Fruit fly (Drosophila melanogaster) whole organism, embryonic: ENCODE results near the gene Bicra.

Experiments used
- Aef1 ChIP-seq: fragments of 200-800 bp; sonication (Bioruptor generic); IDR thresholded peaks from 3 replicates; pipeline ENCODE4 v1.3.6; 2022; ENCODE audit warnings: missing biosample characterization, missing genetic modification characterization
- Antp ChIP-seq: fragments of 200-800 bp; sonication (Bioruptor generic); optimal IDR thresholded peaks from 3 replicates; lab custom pipeline; 2016; ENCODE audit warnings: missing biosample characterization, missing genetic modification characterization
- BEAF-32 ChIP-seq: fragments of 200-800 bp; sonication (Bioruptor generic); optimal IDR thresholded peaks from 3 replicates; lab custom pipeline; 2017; ENCODE audit warnings: missing biosample characterization, missing genetic modification characterization, mild to moderate bottlenecking, moderate library complexity, missing genetic modification reagents
- C15 ChIP-seq: fragments of 200-800 bp; sonication (Bioruptor generic); IDR thresholded peaks from 3 replicates; pipeline ENCODE4 v1.3.6; 2022; ENCODE audit warnings: missing biosample characterization, missing genetic modification characterization
- CG11093 ChIP-seq: fragments of 200-800 bp; sonication (Bioruptor generic); IDR thresholded peaks from 3 replicates; pipeline ENCODE4 v1.3.6; 2022; ENCODE audit warnings: missing biosample characterization, missing genetic modification characterization
- CG11560 ChIP-seq: fragments of 200-800 bp; sonication (Bioruptor generic); IDR thresholded peaks from 3 replicates; pipeline ENCODE4 v1.3.6; 2022; ENCODE audit warnings: missing biosample characterization, missing genetic modification characterization
- CG12071 ChIP-seq: fragments of 200-800 bp; sonication (Bioruptor generic); optimal IDR thresholded peaks from 3 replicates; lab custom pipeline; 2018; ENCODE audit warnings: missing biosample characterization, mild to moderate bottlenecking, missing genetic modification characterization
- CG12236 ChIP-seq: fragments of 200-800 bp; sonication (Bioruptor generic); optimal IDR thresholded peaks from 2 replicates; lab custom pipeline; 2016; ENCODE audit warnings: missing biosample characterization, missing genetic modification characterization
- CG12299 ChIP-seq: fragments of 200-800 bp; sonication (Bioruptor generic); optimal IDR thresholded peaks from 2 replicates; lab custom pipeline; 2018; ENCODE audit warnings: missing biosample characterization, mild to moderate bottlenecking, missing genetic modification characterization
- CG13123 ChIP-seq: fragments of 200-800 bp; sonication (Bioruptor generic); optimal IDR thresholded peaks from 2 replicates; lab custom pipeline; 2016; ENCODE audit warnings: missing biosample characterization, missing genetic modification characterization
- CG13424 ChIP-seq: fragments of 200-800 bp; sonication (Bioruptor generic); optimal IDR thresholded peaks from 2 replicates; lab custom pipeline; 2019; ENCODE audit warnings: missing biosample characterization, mild to moderate bottlenecking, missing genetic modification characterization, moderate library complexity
- CG13775 ChIP-seq: fragments of 200-800 bp; sonication (Bioruptor generic); optimal IDR thresholded peaks from 3 replicates; lab custom pipeline; 2017; ENCODE audit warnings: missing biosample characterization, mild to moderate bottlenecking, missing genetic modification characterization
- CG13894 ChIP-seq: fragments of 200-800 bp; sonication (Bioruptor generic); optimal IDR thresholded peaks from 3 replicates; lab custom pipeline; 2018; ENCODE audit warnings: missing biosample characterization, mild to moderate bottlenecking, missing genetic modification characterization, moderate library complexity
- CG14014 ChIP-seq: fragments of 200-800 bp; sonication (Bioruptor generic); IDR thresholded peaks from 2 replicates; pipeline ENCODE4 v1.3.6; 2022; ENCODE audit warnings: missing biosample characterization, missing genetic modification characterization
- CG14441 ChIP-seq: fragments of 200-800 bp; sonication (Bioruptor generic); IDR thresholded peaks from 2 replicates; pipeline ENCODE4 v1.3.6; 2022; ENCODE audit warnings: missing biosample characterization, missing genetic modification characterization
- CG15073 ChIP-seq: fragments of 200-800 bp; sonication (Bioruptor generic); optimal IDR thresholded peaks from 2 replicates; lab custom pipeline; 2016; ENCODE audit warnings: missing biosample characterization, missing genetic modification characterization
- CG15696 ChIP-seq: fragments of 200-800 bp; sonication (Bioruptor generic); optimal IDR thresholded peaks from 2 replicates; lab custom pipeline; 2019; ENCODE audit warnings: missing biosample characterization, mild to moderate bottlenecking, missing genetic modification characterization, moderate library complexity
- CG2129 ChIP-seq: fragments of 200-800 bp; sonication (Bioruptor generic); IDR thresholded peaks from 2 replicates; pipeline ENCODE4 v1.3.6; 2022; ENCODE audit warnings: missing biosample characterization, missing genetic modification characterization; ENCODE audit not compliant: partially characterized antibody
- CG2712 ChIP-seq: fragments of 200-800 bp; optimal IDR thresholded peaks from 3 replicates; lab custom pipeline; 2019; ENCODE audit warnings: missing biosample characterization, mild to moderate bottlenecking, missing genetic modification characterization, moderate library complexity
- CG6765 ChIP-seq: fragments of 200-800 bp; sonication (Bioruptor generic); optimal IDR thresholded peaks from 3 replicates; lab custom pipeline; 2017; ENCODE audit warnings: missing biosample characterization, mild to moderate bottlenecking, missing genetic modification characterization
- CG6813 ChIP-seq: fragments of 200-800 bp; sonication (Bioruptor generic); optimal IDR thresholded peaks from 2 replicates; lab custom pipeline; 2017; ENCODE audit warnings: missing biosample characterization, missing genetic modification characterization, mild to moderate bottlenecking, moderate library complexity, missing genetic modification reagents
- CG6854 ChIP-seq: fragments of 200-800 bp; sonication (Bioruptor generic); optimal IDR thresholded peaks from 3 replicates; lab custom pipeline; 2017; ENCODE audit warnings: missing biosample characterization, mild to moderate bottlenecking, missing genetic modification characterization
- CG7372 ChIP-seq: fragments of 200-800 bp; sonication (Bioruptor generic); IDR thresholded peaks from 2 replicates; pipeline ENCODE4 v1.3.6; 2022; ENCODE audit warnings: missing biosample characterization, missing genetic modification characterization
- CG7745 ChIP-seq: fragments of 200-800 bp; sonication (Bioruptor generic); optimal IDR thresholded peaks from 2 replicates; lab custom pipeline; 2018; ENCODE audit warnings: missing biosample characterization, mild to moderate bottlenecking, missing genetic modification characterization, moderate library complexity
- CG8478 ChIP-seq: fragments of >200 bp; optimal IDR thresholded peaks from 2 replicates; lab custom pipeline; 2018
- Chrac-16 ChIP-seq: fragments of 200-800 bp; sonication (Bioruptor generic); optimal IDR thresholded peaks from 3 replicates; lab custom pipeline; 2016; ENCODE audit warnings: missing biosample characterization, missing genetic modification characterization
- Dad ChIP-seq: fragments of 200-800 bp; sonication (Bioruptor generic); optimal IDR thresholded peaks from 3 replicates; lab custom pipeline; 2016; ENCODE audit warnings: missing biosample characterization, missing genetic modification characterization
- Dref ChIP-seq: fragments of 200-800 bp; sonication (Bioruptor generic); IDR thresholded peaks from 2 replicates; pipeline ENCODE4 v1.3.6; 2022; ENCODE audit warnings: missing biosample characterization, missing genetic modification characterization
- Drgx ChIP-seq: fragments of 200-800 bp; sonication (Bioruptor generic); IDR thresholded peaks from 2 replicates; pipeline ENCODE4 v1.3.6; 2022; ENCODE audit warnings: missing biosample characterization, missing genetic modification characterization
- E2f1 ChIP-seq: fragments of 200-800 bp; sonication (Bioruptor generic); IDR thresholded peaks from 2 replicates; pipeline ENCODE4 v1.3.6; 2022; ENCODE audit warnings: missing biosample characterization, missing genetic modification characterization
- Ets65A ChIP-seq: fragments of 200-800 bp; sonication (Bioruptor generic); peaks from one replicate; lab custom pipeline; 2016; ENCODE audit warnings: missing biosample characterization, missing genetic modification characterization
- HLHmδ ChIP-seq: fragments of 200-800 bp; sonication (Bioruptor generic); optimal IDR thresholded peaks from 2 replicates; lab custom pipeline; 2018; ENCODE audit warnings: missing biosample characterization, mild to moderate bottlenecking, missing genetic modification characterization, moderate library complexity
- Lim3 ChIP-seq: fragments of 200-800 bp; sonication (Bioruptor generic); IDR thresholded peaks from 2 replicates; pipeline ENCODE4 v1.3.6; 2022; ENCODE audit warnings: missing biosample characterization, missing genetic modification characterization
- Myb ChIP-seq: fragments of 200-800 bp; sonication (Bioruptor generic); optimal IDR thresholded peaks from 2 replicates; lab custom pipeline; 2016; ENCODE audit warnings: missing biosample characterization, missing genetic modification characterization
- Opbp ChIP-seq: fragments of 200-800 bp; sonication (Bioruptor generic); IDR thresholded peaks from 3 replicates; pipeline ENCODE4 v1.3.6; 2022; ENCODE audit warnings: missing biosample characterization, missing genetic modification characterization; ENCODE audit not compliant: partially characterized antibody
- Pdp1 ChIP-seq, 2 experiments: fragments of 200-800 bp; sonication (Bioruptor generic); optimal IDR thresholded peaks; 3 replicates each; lab custom pipeline; 2016; ENCODE audit warnings: missing biosample characterization in 2 of 2, missing genetic modification characterization in 2 of 2, mild to moderate bottlenecking in 1 of 2, moderate library complexity in 1 of 2
- Ravus ChIP-seq: fragments of 200-800 bp; sonication (Bioruptor generic); IDR thresholded peaks from 2 replicates; pipeline ENCODE4 v1.3.6; 2022; ENCODE audit warnings: missing biosample characterization, missing genetic modification characterization
- Sox102F ChIP-seq: fragments of 200-800 bp; sonication (Bioruptor generic); optimal IDR thresholded peaks from 2 replicates; lab custom pipeline; 2018; ENCODE audit warnings: missing biosample characterization, mild to moderate bottlenecking, missing genetic modification characterization, moderate library complexity
- chinmo ChIP-seq: fragments of 200-800 bp; sonication (Bioruptor generic); IDR thresholded peaks from 4 replicates; pipeline ENCODE4 v1.3.6; 2022; ENCODE audit warnings: missing biosample characterization, missing genetic modification characterization; ENCODE audit not compliant: partially characterized antibody
- dm ChIP-seq: fragments of 200-800 bp; sonication (Bioruptor generic); optimal IDR thresholded peaks from 3 replicates; lab custom pipeline; 2016; ENCODE audit warnings: missing biosample characterization, missing genetic modification characterization
- fd102C ChIP-seq: fragments of 200-800 bp; sonication (Bioruptor generic); optimal IDR thresholded peaks from 2 replicates; lab custom pipeline; 2018; ENCODE audit warnings: missing biosample characterization, mild to moderate bottlenecking, missing genetic modification characterization, moderate library complexity
- fd3F ChIP-seq: fragments of 200-800 bp; sonication (Bioruptor generic); optimal IDR thresholded peaks from 2 replicates; lab custom pipeline; 2018; ENCODE audit warnings: missing biosample characterization, mild to moderate bottlenecking, missing genetic modification characterization, moderate library complexity
- gcm2 ChIP-seq: fragments of 200-800 bp; sonication (Bioruptor generic); optimal IDR thresholded peaks from 2 replicates; lab custom pipeline; 2016; ENCODE audit warnings: missing biosample characterization, missing genetic modification characterization
- grau ChIP-seq: fragments of 200-800 bp; optimal IDR thresholded peaks from 3 replicates; lab custom pipeline; 2019; ENCODE audit warnings: missing biosample characterization, mild to moderate bottlenecking, missing genetic modification characterization, moderate library complexity
- gt ChIP-seq: fragments of 200-800 bp; sonication (Bioruptor generic); IDR thresholded peaks from 2 replicates; pipeline ENCODE4 v1.3.6; 2022; ENCODE audit warnings: missing biosample characterization, missing genetic modification characterization
- hbn ChIP-seq: fragments of 200-800 bp; sonication (Bioruptor generic); IDR thresholded peaks from 2 replicates; pipeline ENCODE4 v1.3.6; 2022; ENCODE audit warnings: missing biosample characterization, missing genetic modification characterization; ENCODE audit not compliant: partially characterized antibody
- hth ChIP-seq: fragments of >200 bp; optimal IDR thresholded peaks from 2 replicates; lab custom pipeline; 2017; ENCODE audit warnings: inconsistent platforms
- mld ChIP-seq: fragments of 200-800 bp; sonication (Bioruptor generic); IDR thresholded peaks from 3 replicates; pipeline ENCODE4 v1.3.6; 2022; ENCODE audit warnings: missing biosample characterization, missing genetic modification characterization; ENCODE audit not compliant: partially characterized antibody
- odd ChIP-seq: fragments of 200-800 bp; sonication (Bioruptor generic); optimal IDR thresholded peaks from 2 replicates; lab custom pipeline; 2017; ENCODE audit warnings: missing biosample characterization, mild to moderate bottlenecking, missing genetic modification characterization
- ssp ChIP-seq: fragments of 200-800 bp; sonication (Bioruptor generic); IDR thresholded peaks from 2 replicates; pipeline ENCODE4 v1.3.6; 2022; ENCODE audit warnings: missing biosample characterization, missing genetic modification characterization
- tup ChIP-seq: fragments of 200-800 bp; sonication (Bioruptor generic); optimal IDR thresholded peaks from 2 replicates; lab custom pipeline; 2016; ENCODE audit warnings: missing biosample characterization, mild to moderate bottlenecking, missing genetic modification characterization, moderate library complexity
- wek ChIP-seq: fragments of 200-800 bp; sonication (Bioruptor generic); optimal IDR thresholded peaks from 3 replicates; lab custom pipeline; 2018; ENCODE audit warnings: missing biosample characterization, mild to moderate bottlenecking, missing genetic modification characterization, moderate library complexity

Gene Bicra

dm6 chr3R:29066285-29066684, 3.4 kb downstream of the Bicra start (continued):
- TF ChIP-seq CG6813 (GFP tag; lab: Kevin White, UChicago), result peak; percentile 32
- peak; percentile 41 for TF ChIP-seq odd (GFP tag; lab: Kevin White, UChicago)
- TF ChIP-seq Ets65A (GFP tag; lab: Kevin White, UChicago), result no peak
- TF ChIP-seq Drgx, result no peak
- no peak for TF ChIP-seq CG13775
- TF ChIP-seq CG15696 (tag; lab: Kevin White, UChicago), result no peak
- TF ChIP-seq CG12299 (tag; lab: Kevin White, UChicago), result no peak
- peak; percentile 10 for TF ChIP-seq BEAF-32 (GFP tag; lab: Kevin White, UChicago)
- TF ChIP-seq CG7745 (tag; lab: Kevin White, UChicago), result no peak
- no peak for TF ChIP-seq gcm2 (GFP tag; lab: Kevin White, UChicago)
- no peak for TF ChIP-seq HLHmδ
- TF ChIP-seq Sox102F, result no peak
- TF ChIP-seq C15 (GFP tag; lab: Robert Waterston, UW), result no peak
- TF ChIP-seq CG12236, result no peak
- TF ChIP-seq CG15073 (GFP tag; lab: Kevin White, UChicago), result no peak
- no peak for TF ChIP-seq grau (tag; lab: Kevin White, UChicago)
- TF ChIP-seq CG6854 (GFP tag; lab: Kevin White, UChicago), result peak; percentile 15
- TF ChIP-seq wek (GFP tag; lab: Kevin White, UChicago), result peak; percentile 61
- TF ChIP-seq fd3F (GFP tag; lab: Kevin White, UChicago), result no peak
- TF ChIP-seq CG7372 (GFP tag; lab: Robert Waterston, UW), result no peak
- no peak for TF ChIP-seq hth (lab: Kevin White, UChicago)
- no peak for TF ChIP-seq tup (GFP tag; lab: Kevin White, UChicago)
- TF ChIP-seq Ravus (GFP tag; lab: Robert Waterston, UW), result no peak
- TF ChIP-seq CG13123 (GFP tag; lab: Kevin White, UChicago), result no peak
- TF ChIP-seq Lim3 (GFP tag; lab: Robert Waterston, UW), result no peak
- peak; percentile 47 for TF ChIP-seq CG12071
- no peak for TF ChIP-seq Chrac-16 (GFP tag; lab: Kevin White, UChicago)
- no peak for TF ChIP-seq Dref (GFP tag; lab: Robert Waterston, UW)
- TF ChIP-seq mld (GFP tag; lab: Robert Waterston, UW), result no peak
- no peak for TF ChIP-seq Dad (GFP tag; lab: Kevin White, UChicago)
- TF ChIP-seq fd102C (GFP tag; lab: Kevin White, UChicago), result peak; percentile 32
- TF ChIP-seq CG11560 (tag; lab: Robert Waterston, UW), result no peak
- TF ChIP-seq CG2129 (GFP tag; lab: Robert Waterston, UW), result no peak
- no peak for TF ChIP-seq CG13894 (tag; lab: Kevin White, UChicago)
- TF ChIP-seq gt, result no peak
- TF ChIP-seq CG6765 (GFP tag; lab: Kevin White, UChicago), result peak; percentile 32
- no peak for TF ChIP-seq CG14441 (GFP tag; lab: Robert Waterston, UW)
- no peak for TF ChIP-seq Opbp (GFP tag; lab: Robert Waterston, UW)
- TF ChIP-seq Pdp1 (GFP tag; optimal IDR thresholded peaks at IDR 0.05; lab: Kevin White, UChicago), result peak in 1 of 2 experiments; percentile 62
- no peak for TF ChIP-seq Myb (GFP tag; lab: Kevin White, UChicago)
- TF ChIP-seq hbn (GFP tag; lab: Robert Waterston, UW), result no peak
- TF ChIP-seq dm, result no peak
- no peak for TF ChIP-seq CG11093 (GFP tag; lab: Robert Waterston, UW)
- no peak for TF ChIP-seq CG13424 (tag; lab: Kevin White, UChicago)
- TF ChIP-seq chinmo (GFP tag; lab: Robert Waterston, UW), result no peak
- TF ChIP-seq E2f1 (GFP tag; lab: Robert Waterston, UW), result no peak
- no peak for TF ChIP-seq CG8478 (lab: Kevin White, UChicago)
- no peak for TF ChIP-seq ssp (GFP tag; lab: Robert Waterston, UW)
- no peak for TF ChIP-seq Aef1 (GFP tag; lab: Robert Waterston, UW)
- 0 out of 2 replicates have a peak, but pooled peaks have one; percentile 14 for TF ChIP-seq CG14014 (GFP tag; lab: Robert Waterston, UW)
- TF ChIP-seq Antp (GFP tag; lab: Kevin White, UChicago), result no peak
- no peak for TF ChIP-seq CG2712 (tag; lab: Kevin White, UChicago)
